Fruit fly (Drosophila melanogaster): ENCODE measurements around the gene wat.

dm6 chr3R:28958703-28959102 lies 61.5 kb downstream of the wat start:
- no peak for TF ChIP-seq Sp1 (GFP tag; optimal IDR thresholded peaks at IDR 0.05)
- no peak for TF ChIP-seq Abd-B (GFP tag; optimal IDR thresholded peaks at IDR 0.05)
- no peak for TF ChIP-seq rgr (GFP tag; optimal IDR thresholded peaks at IDR 0.05)
- TF ChIP-seq Dfd (GFP tag; optimal IDR thresholded peaks at IDR 0.05) = peak; percentile 51
- TF ChIP-seq Myc (optimal IDR thresholded peaks at IDR 0.05) = no peak
- no peak for TF ChIP-seq lola (GFP tag; optimal IDR thresholded peaks at IDR 0.05)
- TF ChIP-seq Hr78 (GFP tag; optimal IDR thresholded peaks at IDR 0.05) = no peak
- TF ChIP-seq CG32264 (GFP tag; optimal IDR thresholded peaks at IDR 0.05) = no peak

Data from whole organism, wandering third instar larva.